Worm (Caenorhabditis elegans) whole organism, mixed stage, embryonic: ENCODE results near the gene nhr-122.

Source experiments
- M03D4.4 ChIP-seq: sonication (generic microtip); optimal IDR thresholded peaks from 2 replicates; lab custom pipeline; 2017; ENCODE audit warnings: mild to moderate bottlenecking, missing genetic modification characterization, missing compliant biosample characterization
- bed-3 ChIP-seq: fragments of 200-800 bp; sonication (Bioruptor generic); optimal IDR thresholded peaks from 3 replicates; lab custom pipeline; 2018; ENCODE audit warnings: mild to moderate bottlenecking, missing genetic modification characterization, moderate library complexity, missing compliant biosample characterization
- blmp-1 ChIP-seq: fragments of 150-350 bp; optimal IDR thresholded peaks from 2 replicates; lab custom pipeline; 2014; ENCODE audit warnings: missing biosample characterization, missing genetic modification characterization
- ceh-39 ChIP-seq: fragments of 150-350 bp; optimal IDR thresholded peaks from 2 replicates; lab custom pipeline; 2014; ENCODE audit warnings: missing biosample characterization, missing genetic modification characterization
- ceh-43 ChIP-seq: fragments of 200-800 bp; sonication (Bioruptor generic); optimal IDR thresholded peaks from 2 replicates; lab custom pipeline; 2018; ENCODE audit warnings: mild to moderate bottlenecking, missing genetic modification characterization, moderate library complexity, missing compliant biosample characterization
- ceh-83 ChIP-seq: fragments of 200-800 bp; sonication (Bioruptor generic); optimal IDR thresholded peaks from 2 replicates; lab custom pipeline; 2018; ENCODE audit warnings: mild to moderate bottlenecking, missing genetic modification characterization, missing compliant biosample characterization
- ces-1 ChIP-seq: fragments of 150-350 bp; optimal IDR thresholded peaks from 2 replicates; lab custom pipeline; 2014; ENCODE audit warnings: missing biosample characterization, missing genetic modification reagents, missing genetic modification characterization
- cnd-1 ChIP-seq: fragments of 200-800 bp; sonication (Bioruptor generic); optimal IDR thresholded peaks from 2 replicates; lab custom pipeline; 2018; ENCODE audit warnings: mild to moderate bottlenecking, missing genetic modification characterization, missing compliant biosample characterization
- drap-1 ChIP-seq: fragments of 200-800 bp; sonication (Bioruptor generic); optimal IDR thresholded peaks from 3 replicates; lab custom pipeline; 2018; ENCODE audit warnings: mild to moderate bottlenecking, missing genetic modification characterization, missing compliant biosample characterization
- elt-1 ChIP-seq: sonication (generic microtip); optimal IDR thresholded peaks from 2 replicates; lab custom pipeline; 2017; ENCODE audit warnings: missing genetic modification characterization, mild to moderate bottlenecking, missing compliant biosample characterization, antibody characterized with exemption, moderate library complexity, borderline replicate concordance; ENCODE audit not compliant: insufficient read depth
- elt-3 ChIP-seq: fragments of 150-350 bp; optimal IDR thresholded peaks from 2 replicates; lab custom pipeline; 2014; ENCODE audit warnings: missing biosample characterization, missing genetic modification characterization
- flh-1 ChIP-seq: fragments of 200-800 bp; sonication (Bioruptor generic); optimal IDR thresholded peaks from 2 replicates; lab custom pipeline; 2018; ENCODE audit warnings: mild to moderate bottlenecking, missing genetic modification characterization, moderate library complexity, missing compliant biosample characterization
- ham-2 ChIP-seq: fragments of 200-800 bp; sonication (Bioruptor generic); optimal IDR thresholded peaks from 2 replicates; lab custom pipeline; 2018; ENCODE audit warnings: mild to moderate bottlenecking, missing genetic modification characterization, missing compliant biosample characterization
- hlh-1 ChIP-seq: fragments of 150-350 bp; optimal IDR thresholded peaks from 2 replicates; lab custom pipeline; 2014; ENCODE audit warnings: missing biosample characterization, missing genetic modification reagents, missing genetic modification characterization
- lin-13 ChIP-seq: fragments of 150-350 bp; optimal IDR thresholded peaks from 2 replicates; lab custom pipeline; 2014; ENCODE audit warnings: missing biosample characterization, missing genetic modification characterization
- lin-32 ChIP-seq: fragments of 200-800 bp; sonication (Bioruptor generic); optimal IDR thresholded peaks from 2 replicates; lab custom pipeline; 2018; ENCODE audit warnings: mild to moderate bottlenecking, missing genetic modification characterization, missing compliant biosample characterization
- lsy-2 ChIP-seq: fragments of 150-350 bp; optimal IDR thresholded peaks from 2 replicates; lab custom pipeline; 2014; ENCODE audit warnings: missing biosample characterization, missing genetic modification characterization
- mab-5 ChIP-seq: fragments of 150-350 bp; optimal IDR thresholded peaks from 2 replicates; lab custom pipeline; 2014; ENCODE audit warnings: missing biosample characterization, missing genetic modification characterization
- mep-1 ChIP-seq: fragments of 150-350 bp; optimal IDR thresholded peaks from 2 replicates; lab custom pipeline; 2017; ENCODE audit warnings: missing biosample characterization, missing genetic modification reagents, missing genetic modification characterization, inconsistent platforms
- mls-2 ChIP-seq: sonication (generic microtip); optimal IDR thresholded peaks from 2 replicates; lab custom pipeline; 2016; ENCODE audit warnings: mild to moderate bottlenecking, missing genetic modification characterization, moderate library complexity, missing compliant biosample characterization
- nhr-12 ChIP-seq: fragments of 150-350 bp; optimal IDR thresholded peaks from 2 replicates; lab custom pipeline; 2014; ENCODE audit warnings: missing biosample characterization, missing genetic modification characterization
- nhr-2 ChIP-seq: fragments of 150-350 bp; optimal IDR thresholded peaks from 2 replicates; lab custom pipeline; 2014; ENCODE audit warnings: missing biosample characterization, missing genetic modification characterization
- nhr-237 ChIP-seq: fragments of 150-350 bp; optimal IDR thresholded peaks from 2 replicates; lab custom pipeline; 2014; ENCODE audit warnings: missing biosample characterization, missing genetic modification characterization
- nhr-28 ChIP-seq: fragments of 150-350 bp; optimal IDR thresholded peaks from 2 replicates; lab custom pipeline; 2014; ENCODE audit warnings: missing biosample characterization, missing genetic modification characterization
- nhr-76 ChIP-seq: sonication (generic microtip); optimal IDR thresholded peaks from 2 replicates; lab custom pipeline; 2017; ENCODE audit warnings: missing biosample characterization, missing genetic modification characterization
- pha-4 ChIP-seq: fragments of 150-350 bp; optimal IDR thresholded peaks from 2 replicates; lab custom pipeline; 2018; ENCODE audit warnings: missing biosample characterization, missing genetic modification reagents, missing genetic modification characterization
- sem-2 ChIP-seq: fragments of 200-800 bp; sonication (Bioruptor generic); optimal IDR thresholded peaks from 2 replicates; lab custom pipeline; 2018; ENCODE audit warnings: mild to moderate bottlenecking, missing genetic modification characterization, missing compliant biosample characterization
- snpc-4 ChIP-seq: fragments of 150-350 bp; optimal IDR thresholded peaks from 2 replicates; lab custom pipeline; 2014; ENCODE audit warnings: missing biosample characterization, missing genetic modification characterization
- sptf-1 ChIP-seq: sonication (generic microtip); optimal IDR thresholded peaks from 2 replicates; lab custom pipeline; 2017; ENCODE audit warnings: mild to moderate bottlenecking, missing genetic modification characterization, moderate library complexity, missing compliant biosample characterization
- tbx-8 ChIP-seq: fragments of 200-800 bp; sonication (Bioruptor generic); optimal IDR thresholded peaks from 2 replicates; lab custom pipeline; 2018; ENCODE audit warnings: mild to moderate bottlenecking, missing genetic modification characterization, moderate library complexity, missing compliant biosample characterization
- unc-120 ChIP-seq: sonication (generic microtip); optimal IDR thresholded peaks from 2 replicates; lab custom pipeline; 2017; ENCODE audit warnings: missing genetic modification characterization, missing compliant biosample characterization; ENCODE audit not compliant: poor library complexity, severe bottlenecking
- unc-39 ChIP-seq: fragments of 150-350 bp; optimal IDR thresholded peaks from 2 replicates; lab custom pipeline; 2014; ENCODE audit warnings: missing biosample characterization, missing genetic modification characterization
- unc-62 ChIP-seq: fragments of 150-350 bp; optimal IDR thresholded peaks from 2 replicates; lab custom pipeline; 2014; ENCODE audit warnings: missing biosample characterization, missing genetic modification reagents, missing genetic modification characterization
- zip-8 ChIP-seq: fragments of 150-350 bp; optimal IDR thresholded peaks from 2 replicates; lab custom pipeline; 2014; ENCODE audit warnings: missing biosample characterization, missing genetic modification characterization
- ztf-11 ChIP-seq: fragments of 150-350 bp; optimal IDR thresholded peaks from 2 replicates; lab custom pipeline; 2014; ENCODE audit warnings: missing biosample characterization, missing genetic modification characterization

Gene nhr-122

DNA sequence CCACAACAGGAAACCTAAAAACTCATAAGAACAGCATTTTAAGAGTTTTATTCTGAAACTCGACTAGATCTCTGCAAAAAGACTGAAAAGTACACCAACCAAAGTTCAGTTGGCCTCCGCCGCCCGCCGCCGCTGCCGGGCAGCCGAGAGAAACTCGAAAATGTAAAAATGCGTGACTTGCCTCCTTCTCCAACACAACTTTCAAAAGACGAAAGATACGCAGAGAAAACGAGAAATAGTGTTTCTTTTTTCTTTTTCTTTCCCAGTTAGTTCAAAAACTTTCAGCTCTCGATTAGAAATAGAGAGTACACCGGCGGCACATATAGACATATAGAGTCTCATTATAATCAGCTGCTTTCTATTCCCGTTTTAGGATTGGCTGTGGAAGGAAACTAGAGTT is 36.1 kb downstream of the nhr-122 start:
- peak; percentile 4 for TF ChIP-seq nhr-237 (tag; lab: Kevin White, UChicago)
- no peak for TF ChIP-seq M03D4.4 (tag; lab: Kevin White, UChicago)
- TF ChIP-seq elt-3 (tag; lab: Kevin White, UChicago): no peak

DNA sequence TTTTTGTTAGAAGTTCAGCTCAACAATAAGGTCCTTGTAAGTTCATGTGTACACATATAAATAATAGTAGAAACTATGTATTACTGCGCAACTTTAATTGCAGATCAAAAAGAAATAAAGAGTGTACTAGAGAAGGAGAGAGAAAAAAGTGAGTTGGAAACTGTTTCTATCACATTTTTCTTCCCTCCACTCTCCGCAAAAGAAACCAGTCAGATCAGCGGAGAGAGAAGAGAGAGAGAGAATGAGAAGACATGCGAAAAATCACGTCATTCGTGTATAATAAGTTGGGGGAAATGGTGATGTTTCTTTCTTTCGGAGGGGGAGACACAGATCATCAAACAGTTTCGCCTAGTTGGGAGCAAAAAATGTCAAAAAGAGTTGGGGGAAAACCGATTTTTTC is 41.6 kb downstream of the nhr-122 start:
- TF ChIP-seq pha-4 (peak; percentile 13), nhr-237 (tag; lab: Kevin White, UChicago) (peak; percentile 54), cnd-1 (tag; lab: Kevin White, UChicago) (no peak)

DNA sequence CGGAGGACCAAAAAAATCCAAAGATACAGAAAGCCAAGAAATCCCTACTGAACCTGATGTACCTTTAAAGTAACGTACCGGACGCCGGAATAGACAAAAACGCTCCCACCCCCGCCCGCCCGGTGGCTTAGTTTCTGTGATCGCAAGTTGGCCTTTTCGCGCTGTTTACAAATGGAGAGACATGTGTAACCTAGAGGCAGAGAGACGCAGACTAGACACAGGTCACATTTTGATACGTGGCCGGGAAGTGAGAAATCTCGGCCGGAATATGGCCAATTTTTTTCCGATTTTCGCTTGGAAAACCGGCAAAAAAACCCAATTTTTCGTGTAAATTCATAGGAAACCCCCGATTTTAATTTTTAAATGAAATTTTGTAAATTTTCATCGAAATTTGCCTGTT is 43.4 kb downstream of the nhr-122 start:
- TF ChIP-seq unc-39 (tag; lab: Kevin White, UChicago) (no peak), blmp-1 (tag; lab: Kevin White, UChicago) (no peak), nhr-76 (tag; lab: Kevin White, UChicago) (no peak), ceh-39 (tag; lab: Kevin White, UChicago) (no peak), nhr-237 (tag; lab: Kevin White, UChicago) (no peak), nhr-2 (peak; percentile 27), pha-4 (peak; percentile 96), unc-62 (GFP tag; lab: Kevin White, UChicago) (no peak), mep-1 (tag; lab: Kevin White, UChicago) (no peak), mls-2 (tag; lab: Kevin White, UChicago) (no peak), lin-32 (GFP tag; lab: Kevin White, UChicago) (no peak), snpc-4 (tag; lab: Kevin White, UChicago) (no peak), ceh-43 (no peak)

DNA sequence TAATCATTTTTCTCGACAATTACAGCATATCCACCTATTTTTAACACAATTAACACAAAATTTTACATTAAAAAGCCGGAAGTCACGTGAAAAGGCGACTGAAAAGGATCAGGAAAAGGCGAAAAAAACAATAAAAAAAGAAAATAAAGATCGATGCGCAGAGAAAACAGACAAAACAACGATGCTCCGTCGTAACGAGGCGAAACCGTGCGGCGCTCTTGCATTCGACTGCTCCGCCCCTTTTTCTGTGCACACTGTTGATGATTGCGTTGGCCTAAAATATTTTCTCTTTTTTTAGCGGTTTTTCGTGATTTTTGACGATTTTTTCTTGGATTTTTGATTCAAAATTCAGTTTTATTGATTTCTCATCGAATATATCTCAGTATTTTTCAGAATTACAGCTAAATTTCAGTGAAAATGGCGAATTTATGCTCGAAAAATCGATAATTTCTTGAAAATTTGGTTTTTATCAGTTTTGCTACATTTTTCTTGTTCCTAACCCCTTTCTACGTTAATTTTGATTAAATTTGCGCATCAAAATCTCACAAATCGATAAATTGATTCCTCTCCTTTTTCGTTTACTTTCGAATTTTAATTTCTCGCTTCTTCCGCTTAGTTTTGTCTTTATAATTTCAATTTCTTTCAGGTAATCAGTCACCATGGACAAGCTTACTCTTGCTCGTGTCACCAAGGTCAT is 45.5 kb downstream of the nhr-122 start, which contains the start of gene rps-28:
Gene rps-28, plus strand, starts transcription at position 647 of the 697 bp plus-strand sequence.
- TF ChIP-seq nhr-76 (tag; lab: Kevin White, UChicago): peak; percentile 66
- TF ChIP-seq blmp-1 (tag; lab: Kevin White, UChicago): peak; percentile 47
- TF ChIP-seq ceh-43: peak; percentile 91
- peak; percentile 90 for TF ChIP-seq M03D4.4 (tag; lab: Kevin White, UChicago)
- peak; percentile 70 for TF ChIP-seq unc-62 (GFP tag; lab: Kevin White, UChicago)
- peak; percentile 78 for TF ChIP-seq mab-5 (tag; lab: Kevin White, UChicago)
- peak; percentile 99 for TF ChIP-seq pha-4
- peak; percentile 60 for TF ChIP-seq ham-2 (GFP tag; lab: Kevin White, UChicago)
- TF ChIP-seq drap-1 (GFP tag; lab: Kevin White, UChicago): peak; percentile 84
- peak; percentile 99 for TF ChIP-seq mep-1 (tag; lab: Kevin White, UChicago)
- TF ChIP-seq mls-2 (tag; lab: Kevin White, UChicago): peak; percentile 94
- TF ChIP-seq cnd-1 (tag; lab: Kevin White, UChicago): peak; percentile 91
- TF ChIP-seq sem-2: peak; percentile 51
- TF ChIP-seq nhr-237 (tag; lab: Kevin White, UChicago): peak; percentile 97
- TF ChIP-seq elt-3 (tag; lab: Kevin White, UChicago): peak; percentile 56
- TF ChIP-seq tbx-8 (GFP tag; lab: Kevin White, UChicago): peak; percentile 40
- TF ChIP-seq bed-3: peak; percentile 63
- TF ChIP-seq ceh-39 (tag; lab: Kevin White, UChicago): peak; percentile 95
- TF ChIP-seq elt-1: peak; percentile 86
- TF ChIP-seq sptf-1: peak; percentile 95
- peak; percentile 94 for TF ChIP-seq ztf-11 (tag; lab: Kevin White, UChicago)
- peak; percentile 79 for TF ChIP-seq ceh-83 (GFP tag; lab: Kevin White, UChicago)
- TF ChIP-seq lin-13 (tag; lab: Kevin White, UChicago): peak; percentile 99
- no peak for TF ChIP-seq zip-8 (tag; lab: Kevin White, UChicago)
- peak; percentile 87 for TF ChIP-seq unc-39 (tag; lab: Kevin White, UChicago)
- TF ChIP-seq nhr-12 (tag; lab: Kevin White, UChicago): peak; percentile 78
- peak; percentile 89 for TF ChIP-seq unc-120 (tag; lab: Kevin White, UChicago)
- TF ChIP-seq nhr-28 (tag; lab: Kevin White, UChicago): peak; percentile 55
- TF ChIP-seq snpc-4 (tag; lab: Kevin White, UChicago): no peak
- peak; percentile 92 for TF ChIP-seq lsy-2 (tag; lab: Kevin White, UChicago)
- peak; percentile 94 for TF ChIP-seq ces-1 (GFP tag; lab: Kevin White, UChicago)
- peak; percentile 56 for TF ChIP-seq flh-1 (GFP tag; lab: Kevin White, UChicago)
- peak; percentile 64 for TF ChIP-seq nhr-2
- TF ChIP-seq lin-32 (GFP tag; lab: Kevin White, UChicago): peak; percentile 16
- peak; percentile 92 for TF ChIP-seq hlh-1 (tag; lab: Kevin White, UChicago)
- TF ChIP-seq, all 35 proteins: peak for 33
